Worm (Caenorhabditis elegans): ENCODE data around the gene srlf-35.

- TF ChIP-seq lin-39 (tag; optimal IDR thresholded peaks at IDR 0.05) (no peak), nhr-42 (GFP tag; IDR thresholded peaks at IDR 0.05) (no peak)
These were observed 2.6 kb upstream of the srlf-35 start, which contains the start of gene str-256 for ce11 chrV:501230-501629.
